Fruit fly (Drosophila melanogaster) whole organism, pupa: ENCODE measurements around the gene par-6.
A peak's percentile ranks its signal among the peaks of the same experiment; 100 is the strongest.

Experiments
- CG17806 ChIP-seq: fragments of 200-800 bp; sonication (Bioruptor generic); optimal IDR thresholded peaks from 2 replicates; lab custom pipeline; 2018; ENCODE audit warnings: missing biosample characterization, mild to moderate bottlenecking, missing genetic modification characterization, moderate library complexity
- CG34367 ChIP-seq: fragments of 200-800 bp; sonication (Bioruptor generic); optimal IDR thresholded peaks from 2 replicates; lab custom pipeline; 2018; ENCODE audit warnings: missing biosample characterization, mild to moderate bottlenecking, missing genetic modification characterization
- EcR ChIP-seq: fragments of 200-800 bp; sonication (Bioruptor generic); optimal IDR thresholded peaks from 3 replicates; lab custom pipeline; 2019; ENCODE audit warnings: missing biosample characterization, missing genetic modification characterization, mild to moderate bottlenecking, moderate library complexity, missing genetic modification reagents
- Ets98B ChIP-seq: fragments of 200-800 bp; sonication (Bioruptor generic); IDR thresholded peaks from 2 replicates; pipeline ENCODE4 v1.3.6; 2022; ENCODE audit warnings: missing biosample characterization, missing genetic modification characterization
- Snoo ChIP-seq: fragments of 200-800 bp; sonication (Bioruptor generic); optimal IDR thresholded peaks from 3 replicates; lab custom pipeline; 2017; ENCODE audit warnings: missing biosample characterization, mild to moderate bottlenecking, missing genetic modification characterization, inconsistent platforms
- gl ChIP-seq: fragments of 200-800 bp; sonication (Bioruptor generic); optimal IDR thresholded peaks from 2 replicates; lab custom pipeline; 2018; ENCODE audit warnings: missing biosample characterization, mild to moderate bottlenecking, missing genetic modification characterization

dm6 chrX:17698864-17699504, 4.2 kb upstream of the par-6 start:
- peak; percentile 53 for TF ChIP-seq Ets98B (GFP tag; lab: Robert Waterston, UW)
- TF ChIP-seq CG34367 (tag; lab: Kevin White, UChicago) = peak; percentile 81
- peak; percentile 27 for TF ChIP-seq gl
- peak; percentile 87 for TF ChIP-seq Snoo (tag; lab: Kevin White, UChicago)
- peak; percentile 75 for TF ChIP-seq CG17806 (tag; lab: Kevin White, UChicago)
- peak; percentile 2 for TF ChIP-seq EcR (GFP tag; lab: Kevin White, UChicago)
